Worm (Caenorhabditis elegans) whole organism, L3 larva: Measurements from ENCODE around the gene mys-1.

ENCODE experiments used
- ZK546.5 ChIP-seq: sonication (generic microtip); optimal IDR thresholded peaks from 2 replicates; lab custom pipeline; 2017; ENCODE audit warnings: missing biosample characterization, missing genetic modification characterization
- ama-1 ChIP-seq: fragments of 150-350 bp; optimal IDR thresholded peaks from 2 replicates; lab custom pipeline; 2018
- ceh-16 ChIP-seq: sonication (generic microtip); optimal IDR thresholded peaks from 2 replicates; lab custom pipeline; 2017; ENCODE audit warnings: missing biosample characterization, missing genetic modification characterization
- ceh-28 ChIP-seq: fragments of 150-350 bp; optimal IDR thresholded peaks from 2 replicates; lab custom pipeline; 2014; ENCODE audit warnings: missing biosample characterization, missing genetic modification reagents, missing genetic modification characterization
- daf-12 ChIP-seq: fragments of 150-350 bp; optimal IDR thresholded peaks from 2 replicates; lab custom pipeline; 2014; ENCODE audit warnings: missing biosample characterization, missing genetic modification reagents, missing genetic modification characterization
- egl-27 ChIP-seq: sonication (generic microtip); optimal IDR thresholded peaks from 4 replicates; lab custom pipeline; 2017; ENCODE audit warnings: missing biosample characterization, missing genetic modification reagents, missing genetic modification characterization
- elt-2 ChIP-seq: sonication (generic microtip); optimal IDR thresholded peaks from 2 replicates; lab custom pipeline; 2016; ENCODE audit warnings: missing genetic modification reagents, mild to moderate bottlenecking, missing genetic modification characterization, missing compliant biosample characterization
- elt-3 ChIP-seq, 3 experiments: fragments of 150-350 bp in 1 of 3; sonication (generic microtip) in 2 of 3; optimal IDR thresholded peaks; 2 replicates in 2 of 3; 4 replicates in 1 of 3; lab custom pipeline; 2014 to 2017; ENCODE audit warnings: missing biosample characterization in 3 of 3, missing genetic modification characterization in 3 of 3
- eor-1 ChIP-seq, 2 experiments: fragments of 150-350 bp; optimal IDR thresholded peaks; 2 replicates each; lab custom pipeline; 2014 to 2018; ENCODE audit warnings: missing biosample characterization in 2 of 2, missing genetic modification characterization in 2 of 2
- fkh-2 ChIP-seq: fragments of 150-350 bp; optimal IDR thresholded peaks from 2 replicates; lab custom pipeline; 2014; ENCODE audit warnings: missing biosample characterization, missing genetic modification reagents, missing genetic modification characterization
- hmg-11 ChIP-seq: sonication (generic microtip); optimal IDR thresholded peaks from 2 replicates; lab custom pipeline; 2016; ENCODE audit warnings: missing genetic modification characterization, missing compliant biosample characterization
- jun-1 ChIP-seq: fragments of 150-350 bp; optimal IDR thresholded peaks from 2 replicates; lab custom pipeline; 2014; ENCODE audit warnings: missing biosample characterization, missing genetic modification reagents, missing genetic modification characterization
- lin-15B ChIP-seq: fragments of 150-350 bp; optimal IDR thresholded peaks from 2 replicates; lab custom pipeline; 2014; ENCODE audit warnings: missing biosample characterization, missing genetic modification characterization
- lin-39 ChIP-seq: fragments of 150-350 bp; optimal IDR thresholded peaks from 2 replicates; lab custom pipeline; 2018; ENCODE audit warnings: missing biosample characterization, missing genetic modification reagents, missing genetic modification characterization
- lsy-12 ChIP-seq: sonication (generic microtip); optimal IDR thresholded peaks from 2 replicates; lab custom pipeline; 2016; ENCODE audit warnings: mild to moderate bottlenecking, missing genetic modification characterization, missing compliant biosample characterization
- mdl-1 ChIP-seq: fragments of 150-350 bp; optimal IDR thresholded peaks from 2 replicates; lab custom pipeline; 2014; ENCODE audit warnings: missing biosample characterization, missing genetic modification characterization
- mml-1 ChIP-seq: fragments of 150-350 bp; sonication (generic microtip); optimal IDR thresholded peaks from 3 replicates; lab custom pipeline; 2014; ENCODE audit warnings: missing biosample characterization, missing genetic modification characterization
- nfya-1 ChIP-seq: sonication (generic microtip); optimal IDR thresholded peaks from 2 replicates; lab custom pipeline; 2017; ENCODE audit warnings: missing genetic modification characterization, mild to moderate bottlenecking, missing compliant biosample characterization, antibody characterized with exemption, moderate library complexity; ENCODE audit not compliant: insufficient read depth
- nhr-11 ChIP-seq: fragments of 150-350 bp; optimal IDR thresholded peaks from 2 replicates; lab custom pipeline; 2014; ENCODE audit warnings: missing biosample characterization, missing genetic modification characterization
- nhr-23 ChIP-seq: fragments of 150-350 bp; optimal IDR thresholded peaks from 2 replicates; lab custom pipeline; 2014; ENCODE audit warnings: missing biosample characterization, missing genetic modification reagents, missing genetic modification characterization
- nhr-237 ChIP-seq: fragments of 150-350 bp; optimal IDR thresholded peaks from 2 replicates; lab custom pipeline; 2014; ENCODE audit warnings: missing biosample characterization, missing genetic modification characterization
- nhr-25 ChIP-seq: sonication (generic microtip); optimal IDR thresholded peaks from 2 replicates; lab custom pipeline; 2017; ENCODE audit warnings: missing biosample characterization, missing genetic modification characterization
- nhr-43 ChIP-seq: sonication (generic microtip); optimal IDR thresholded peaks from 2 replicates; lab custom pipeline; 2016; ENCODE audit warnings: mild to moderate bottlenecking, missing genetic modification characterization, missing compliant biosample characterization; ENCODE audit not compliant: poor library complexity, severe bottlenecking
- nhr-76 ChIP-seq: fragments of 150-350 bp; sonication (generic microtip); optimal IDR thresholded peaks from 5 replicates; lab custom pipeline; 2014; ENCODE audit warnings: missing biosample characterization, missing genetic modification characterization
- nhr-77 ChIP-seq: fragments of 150-350 bp; optimal IDR thresholded peaks from 2 replicates; lab custom pipeline; 2014; ENCODE audit warnings: missing biosample characterization, missing genetic modification characterization
- pha-4 ChIP-seq: fragments of 150-350 bp; optimal IDR thresholded peaks from 2 replicates; lab custom pipeline; 2014; ENCODE audit warnings: missing biosample characterization, missing genetic modification reagents, missing genetic modification characterization
- pqm-1 ChIP-seq: fragments of 150-350 bp; optimal IDR thresholded peaks from 2 replicates; lab custom pipeline; 2017; ENCODE audit warnings: missing biosample characterization, missing genetic modification characterization, inconsistent platforms
- sea-2 ChIP-seq: fragments of 150-350 bp; sonication (generic microtip); optimal IDR thresholded peaks from 4 replicates; lab custom pipeline; 2014; ENCODE audit warnings: missing biosample characterization, missing genetic modification reagents, missing genetic modification characterization
- skn-1 ChIP-seq: fragments of 150-350 bp; optimal IDR thresholded peaks from 2 replicates; lab custom pipeline; 2014; ENCODE audit warnings: missing biosample characterization, missing genetic modification characterization
- snpc-4 ChIP-seq: fragments of 150-350 bp; optimal IDR thresholded peaks from 2 replicates; lab custom pipeline; 2014; ENCODE audit warnings: missing biosample characterization, missing genetic modification characterization
- tbx-2 ChIP-seq: sonication (generic microtip); optimal IDR thresholded peaks from 2 replicates; lab custom pipeline; 2016; ENCODE audit warnings: mild to moderate bottlenecking, missing genetic modification characterization, missing compliant biosample characterization
- zag-1 ChIP-seq: fragments of 150-350 bp; optimal IDR thresholded peaks from 2 replicates; lab custom pipeline; 2014; ENCODE audit warnings: missing biosample characterization, missing genetic modification characterization
- ztf-11 ChIP-seq: fragments of 150-350 bp; optimal IDR thresholded peaks from 2 replicates; lab custom pipeline; 2014; ENCODE audit warnings: missing biosample characterization, missing genetic modification characterization

mys-1 gene

DNA sequence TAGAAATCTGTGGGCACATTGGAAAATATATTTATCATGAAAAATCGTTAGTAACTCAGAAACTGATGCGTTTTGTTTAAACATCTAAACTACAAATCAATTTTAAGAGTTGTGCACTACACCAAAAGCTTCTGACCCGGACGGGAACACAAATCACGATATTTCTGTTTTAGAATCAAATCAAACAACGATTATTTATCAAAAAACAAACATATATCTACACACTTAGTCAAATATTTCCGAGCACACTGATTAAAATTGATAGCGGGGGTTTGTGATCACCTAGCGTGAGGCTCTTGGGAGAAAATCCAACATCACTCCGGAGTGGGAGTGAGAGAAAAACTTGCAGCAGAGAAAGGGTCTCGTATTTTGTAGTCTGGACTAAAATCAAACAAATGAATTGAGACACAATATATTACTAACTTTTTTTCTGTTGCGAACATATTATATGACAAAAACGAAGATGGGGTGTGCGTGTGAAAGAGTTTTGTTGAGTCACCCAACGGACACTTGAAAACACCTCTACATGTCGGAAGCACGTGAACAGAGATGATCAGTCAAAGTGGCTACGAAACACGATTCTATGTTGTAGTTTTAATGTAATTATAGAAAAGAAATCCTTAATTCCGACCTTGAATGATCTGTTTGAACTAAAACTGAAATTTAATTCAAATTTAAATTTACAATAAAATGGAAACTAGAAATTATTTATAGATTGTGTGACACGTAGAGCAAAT is 11.0 kb upstream of the mys-1 start:
- peak; percentile 44 for TF ChIP-seq pqm-1 (tag; lab: Kevin White, UChicago)
- TF ChIP-seq fkh-2 (tag; lab: Kevin White, UChicago): no peak
- TF ChIP-seq nhr-237 (tag; lab: Kevin White, UChicago): no peak
- TF ChIP-seq elt-2: peak; percentile 74

DNA sequence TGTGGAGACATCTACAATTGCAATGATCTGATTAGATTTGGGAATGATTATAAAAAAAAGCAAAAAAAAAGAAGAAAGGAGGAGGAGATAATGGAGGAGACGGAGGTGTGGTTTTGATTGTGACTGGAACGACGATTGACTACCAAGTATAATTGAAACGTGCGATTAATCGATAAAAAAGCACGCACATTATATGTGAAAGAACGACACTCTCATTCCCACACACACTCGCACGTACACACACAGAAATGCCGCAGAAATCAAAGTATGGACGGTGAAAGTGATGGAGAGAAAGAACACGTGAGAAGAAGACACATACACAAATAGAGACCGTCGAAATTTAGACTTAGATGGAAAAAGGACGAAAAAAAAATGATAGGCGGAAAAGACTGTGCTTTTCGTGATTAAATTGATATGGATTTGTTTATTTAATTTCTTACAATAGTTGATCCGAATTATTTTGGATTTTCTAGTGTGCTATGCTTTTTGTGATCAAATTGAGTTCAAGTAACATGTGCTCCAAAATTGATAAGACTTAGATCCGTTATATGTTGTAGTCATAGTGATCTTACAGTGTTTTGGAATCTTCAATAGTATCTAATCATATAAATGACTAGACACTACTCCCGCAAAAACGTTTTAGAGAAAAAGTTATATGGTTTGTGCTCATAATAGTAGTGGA is 9.4 kb upstream of the mys-1 start, which contains the start of gene nhr-135:
Gene nhr-135 (minus strand): TSS at position 51 of the 682 bp plus-strand sequence.
- TF ChIP-seq lin-39 (no peak), elt-3 (tag; optimal IDR thresholded peaks at IDR 0.05; lab: Kevin White, UChicago) (peak in 1 of 3 experiments; percentile 72), mml-1 (tag; lab: Kevin White, UChicago) (no peak), pqm-1 (tag; lab: Kevin White, UChicago) (peak; percentile 89), elt-2 (peak; percentile 92), tbx-2 (tag; lab: Kevin White, UChicago) (no peak), jun-1 (tag; lab: Kevin White, UChicago) (peak; percentile 77), nfya-1 (tag; lab: Kevin White, UChicago) (peak; percentile 40), sea-2 (GFP tag; lab: Kevin White, UChicago) (no peak), eor-1 (tag; optimal IDR thresholded peaks at IDR 0.05; lab: Kevin White, UChicago) (no peak), ceh-28 (peak; percentile 59), pha-4 (tag; lab: Kevin White, UChicago) (peak; percentile 85), hmg-11 (peak; percentile 30), nhr-43 (tag; lab: Kevin White, UChicago) (peak; percentile 27), egl-27 (tag; lab: Kevin White, UChicago) (no peak), fkh-2 (tag; lab: Kevin White, UChicago) (no peak), skn-1 (tag; lab: Kevin White, UChicago) (no peak), ZK546.5 (tag; lab: Kevin White, UChicago) (no peak), mdl-1 (peak; percentile 77), nhr-23 (tag; lab: Kevin White, UChicago) (no peak), snpc-4 (tag; lab: Kevin White, UChicago) (peak; percentile 46), nhr-25 (peak; percentile 54), ceh-16 (no peak)

DNA sequence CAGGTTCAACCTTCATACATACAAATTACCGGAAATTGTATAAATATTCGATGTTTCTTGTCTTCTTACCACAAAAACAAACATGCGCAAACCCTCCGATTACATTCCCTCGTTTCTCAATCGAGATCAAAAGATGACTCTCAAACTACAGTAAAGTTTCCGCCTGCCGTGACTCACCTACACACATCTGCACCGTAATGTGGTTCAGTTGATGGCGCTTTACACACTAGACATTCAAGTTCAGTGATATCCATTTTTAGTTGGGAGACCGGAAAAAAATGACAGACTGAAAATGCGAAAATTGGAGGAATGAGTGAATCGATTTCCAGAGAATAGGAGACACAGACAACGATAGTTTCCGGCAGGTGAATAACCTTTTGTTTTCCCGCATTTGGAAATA is 6.8 kb upstream of the mys-1 start, which contains the start of gene nhr-286:
Gene nhr-286 (minus strand): TSS at position 324 of the 400 bp plus-strand sequence.
- TF ChIP-seq ceh-28: no peak
- TF ChIP-seq daf-12: no peak
- peak; percentile 64 for TF ChIP-seq ama-1 (lab: Kevin White, UChicago)

DNA sequence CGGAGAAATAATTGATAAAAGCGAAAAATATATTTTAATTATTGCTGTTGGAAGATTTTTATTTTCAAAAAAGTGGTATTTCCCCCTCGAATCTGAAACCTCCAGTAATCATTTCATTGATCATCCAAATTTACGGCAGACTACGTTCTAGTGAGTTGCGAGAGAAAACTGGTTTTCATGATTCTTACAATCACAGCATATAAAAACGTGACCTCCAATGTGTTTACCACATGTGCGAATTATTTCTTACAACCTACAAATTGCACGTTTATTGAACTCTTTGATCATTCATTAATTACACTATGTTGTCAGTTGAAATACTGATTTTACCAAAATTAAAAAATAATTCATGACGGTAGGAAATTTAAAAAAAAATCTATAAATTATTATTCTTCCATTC is 4.8 kb upstream of the mys-1 start:
- TF ChIP-seq pha-4 (tag; lab: Kevin White, UChicago): peak; percentile 12
- TF ChIP-seq nhr-23 (tag; lab: Kevin White, UChicago): peak; percentile 33
- TF ChIP-seq nhr-25: peak; percentile 76
- no peak for TF ChIP-seq jun-1 (tag; lab: Kevin White, UChicago)
- TF ChIP-seq pqm-1 (tag; lab: Kevin White, UChicago): peak; percentile 36
- TF ChIP-seq nhr-11: no peak
- TF ChIP-seq fkh-2 (tag; lab: Kevin White, UChicago): no peak
- no peak for TF ChIP-seq ZK546.5 (tag; lab: Kevin White, UChicago)
- TF ChIP-seq ztf-11 (tag; lab: Kevin White, UChicago): no peak
- no peak for TF ChIP-seq nhr-77 (tag; lab: Kevin White, UChicago)
- TF ChIP-seq zag-1 (tag; lab: Kevin White, UChicago): no peak
- no peak for TF ChIP-seq ceh-28
- no peak for TF ChIP-seq lsy-12 (tag; lab: Kevin White, UChicago)
- no peak for TF ChIP-seq lin-15B (tag; lab: Kevin White, UChicago)
- no peak for TF ChIP-seq hmg-11
- TF ChIP-seq nhr-76: no peak
- peak; percentile 73 for TF ChIP-seq nhr-43 (tag; lab: Kevin White, UChicago)
- TF ChIP-seq, all 47 proteins: peak for 5
